Worm (Caenorhabditis elegans) whole organism, late embryonic: ENCODE measurements around the gene F44E7.9.
A peak's percentile ranks its signal among the peaks of the same experiment; 100 is the strongest.

Experiments used
- C08G9.2 ChIP-seq: sonication (generic microtip); optimal IDR thresholded peaks from 2 replicates; lab custom pipeline; 2016; ENCODE audit warnings: mild to moderate bottlenecking, missing genetic modification characterization, moderate library complexity, missing compliant biosample characterization
- F13H6.1 ChIP-seq: sonication (generic microtip); optimal IDR thresholded peaks from 2 replicates; lab custom pipeline; 2016; ENCODE audit warnings: missing genetic modification characterization, missing compliant biosample characterization
- K09A11.1 ChIP-seq: sonication (generic microtip); optimal IDR thresholded peaks from 2 replicates; lab custom pipeline; 2017; ENCODE audit warnings: antibody characterized with exemption, mild to moderate bottlenecking, missing genetic modification characterization, missing compliant biosample characterization; ENCODE audit not compliant: insufficient read depth
- ceh-2 ChIP-seq: sonication (generic microtip); optimal IDR thresholded peaks from 2 replicates; lab custom pipeline; 2016; ENCODE audit warnings: missing genotype, missing genetic modification characterization, missing compliant biosample characterization
- ceh-34 ChIP-seq: sonication (generic microtip); optimal IDR thresholded peaks from 2 replicates; lab custom pipeline; 2016; ENCODE audit warnings: mild to moderate bottlenecking, missing genetic modification characterization, missing compliant biosample characterization
- ceh-48 ChIP-seq: sonication (generic microtip); optimal IDR thresholded peaks from 2 replicates; lab custom pipeline; 2016; ENCODE audit warnings: missing genetic modification characterization, inconsistent platforms, missing compliant biosample characterization
- ets-4 ChIP-seq: sonication (generic microtip); optimal IDR thresholded peaks from 2 replicates; lab custom pipeline; 2016; ENCODE audit warnings: missing genetic modification characterization, missing compliant biosample characterization
- hlh-13 ChIP-seq: fragments of 200-800 bp; sonication (Bioruptor generic); optimal IDR thresholded peaks from 2 replicates; lab custom pipeline; 2018; ENCODE audit warnings: mild to moderate bottlenecking, missing genetic modification characterization, missing compliant biosample characterization
- hlh-15 ChIP-seq: sonication (generic microtip); optimal IDR thresholded peaks from 2 replicates; lab custom pipeline; 2016; ENCODE audit warnings: missing genetic modification characterization, missing compliant biosample characterization
- hlh-6 ChIP-seq: sonication (generic microtip); optimal IDR thresholded peaks from 2 replicates; lab custom pipeline; 2016; ENCODE audit warnings: missing genotype, missing genetic modification characterization, missing compliant biosample characterization
- lim-6 ChIP-seq: sonication (generic microtip); optimal IDR thresholded peaks from 2 replicates; lab custom pipeline; 2016; ENCODE audit warnings: missing genetic modification characterization, missing compliant biosample characterization
- madf-2 ChIP-seq: sonication (generic microtip); optimal IDR thresholded peaks from 2 replicates; lab custom pipeline; 2017; ENCODE audit warnings: missing genetic modification characterization, missing compliant biosample characterization
- mec-3 ChIP-seq: sonication (generic microtip); optimal IDR thresholded peaks from 2 replicates; lab custom pipeline; 2016; ENCODE audit warnings: borderline replicate concordance, missing genetic modification characterization, missing compliant biosample characterization
- pag-3 ChIP-seq: sonication (generic microtip); optimal IDR thresholded peaks from 2 replicates; lab custom pipeline; 2016; ENCODE audit warnings: missing compliant biosample characterization, missing genetic modification characterization, borderline replicate concordance
- pat-9 ChIP-seq: fragments of 200-800 bp; sonication (Bioruptor generic); optimal IDR thresholded peaks from 2 replicates; lab custom pipeline; 2018; ENCODE audit warnings: mild to moderate bottlenecking, missing genetic modification characterization, moderate library complexity, missing compliant biosample characterization
- pqm-1 ChIP-seq: sonication (generic microtip); optimal IDR thresholded peaks from 2 replicates; lab custom pipeline; 2016; ENCODE audit warnings: missing genetic modification characterization, missing compliant biosample characterization
- pros-1 ChIP-seq: fragments of 150-350 bp; optimal IDR thresholded peaks from 2 replicates; lab custom pipeline; 2014; ENCODE audit warnings: missing biosample characterization, missing genetic modification reagents, missing genetic modification characterization
- ref-2 ChIP-seq: sonication (generic microtip); optimal IDR thresholded peaks from 2 replicates; lab custom pipeline; 2016; ENCODE audit warnings: missing genetic modification characterization, missing compliant biosample characterization
- sdc-2 ChIP-seq: sonication (generic microtip); optimal IDR thresholded peaks from 2 replicates; lab custom pipeline; 2016; ENCODE audit warnings: missing genotype, missing genetic modification characterization, missing compliant biosample characterization
- tbx-7 ChIP-seq: sonication (generic microtip); optimal IDR thresholded peaks from 2 replicates; lab custom pipeline; 2016; ENCODE audit warnings: missing genotype, missing genetic modification characterization, missing compliant biosample characterization
- unc-3 ChIP-seq, 2 experiments: fragments of 200-800 bp in 1 of 2; sonication (Bioruptor generic) in 1 of 2; sonication (generic microtip) in 1 of 2; conservative IDR thresholded peaks in 1 of 2; optimal IDR thresholded peaks in 1 of 2; 2 replicates each; pipeline versions ENCODE4 v1.3.6 to Lab custom; 2016 to 2022; ENCODE audit warnings: missing compliant biosample characterization in 2 of 2, missing genetic modification characterization in 2 of 2, missing genetic modification reagents in 1 of 2
- unc-86 ChIP-seq: sonication (generic microtip); optimal IDR thresholded peaks from 2 replicates; lab custom pipeline; 2016; ENCODE audit warnings: missing genetic modification characterization, missing compliant biosample characterization

Gene F44E7.9

ce11 chrV:5835397-5835796, 44.4 kb downstream of the F44E7.9 start (continued):
- no peak for TF ChIP-seq hlh-15
- no peak for TF ChIP-seq madf-2 (tag; lab: Kevin White, UChicago)
- TF ChIP-seq, all 69 proteins: peak for 0

DNA sequence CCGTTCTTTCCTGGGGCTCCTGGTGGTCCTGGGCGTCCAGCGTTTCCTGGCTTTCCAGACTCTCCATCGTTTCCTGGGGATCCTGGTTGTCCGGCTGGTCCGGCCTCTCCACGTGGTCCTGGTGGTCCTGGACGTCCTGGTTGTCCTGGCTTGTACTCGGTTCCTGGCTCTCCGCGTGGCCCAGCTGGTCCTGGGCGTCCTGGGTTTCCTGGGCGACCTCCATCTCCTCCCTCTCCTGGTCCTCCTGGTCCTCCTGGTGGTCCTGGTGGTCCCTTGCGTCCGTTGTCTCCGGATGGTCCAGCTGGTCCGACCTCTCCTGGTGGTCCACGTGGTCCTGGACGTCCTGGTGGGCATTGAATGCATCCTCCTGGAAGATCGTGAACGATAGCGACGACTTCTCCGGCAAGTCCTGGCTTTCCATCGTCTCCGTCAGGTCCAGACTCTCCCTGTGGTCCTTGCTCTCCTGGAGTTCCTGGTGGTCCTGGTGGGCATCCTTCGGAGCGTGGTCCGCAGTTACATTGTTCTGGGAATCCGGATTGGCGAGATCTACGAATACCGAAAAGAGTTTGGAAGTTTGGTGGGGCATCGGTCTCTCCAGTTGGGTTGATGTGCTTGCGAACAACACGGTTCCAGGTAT, 45.1 kb downstream of the F44E7.9 start:
- TF ChIP-seq ceh-48: no peak
- peak; percentile 64 for TF ChIP-seq mec-3 (tag; lab: Kevin White, UChicago)
- peak; percentile 1 for TF ChIP-seq C08G9.2
- peak; percentile 17 for TF ChIP-seq ceh-34 (tag; lab: Kevin White, UChicago)

DNA sequence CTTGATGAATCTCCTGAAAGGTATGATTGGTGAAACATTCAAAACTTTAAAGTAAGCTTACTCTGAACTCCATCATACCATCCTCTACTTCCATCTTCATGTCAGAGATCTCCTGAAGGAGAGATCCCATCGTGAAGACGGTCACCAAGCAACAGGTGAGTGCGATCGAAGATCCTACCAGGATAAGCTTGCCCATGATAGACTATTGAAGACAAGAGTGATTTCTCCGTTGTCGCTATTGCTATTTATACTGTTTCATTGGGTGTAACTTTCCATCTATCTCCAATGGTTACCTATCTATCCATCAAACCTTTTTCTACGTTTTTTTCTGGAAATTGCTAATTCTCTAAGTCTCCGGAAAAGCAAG, 45.6 kb downstream of the F44E7.9 start, which contains the start of gene col-140:
Gene col-140, minus strand, starts transcription at position 219 of the 367 bp plus-strand sequence.
- no peak for TF ChIP-seq hlh-15
- TF ChIP-seq pqm-1 (tag; lab: Kevin White, UChicago): no peak
- no peak for TF ChIP-seq sdc-2 (tag; lab: Kevin White, UChicago)
- no peak for TF ChIP-seq pros-1 (tag; lab: Kevin White, UChicago)
- no peak for TF ChIP-seq unc-86 (tag; lab: Kevin White, UChicago)
- no peak for TF ChIP-seq pag-3 (tag; lab: Kevin White, UChicago)
- TF ChIP-seq ref-2 (tag; lab: Kevin White, UChicago): no peak
- TF ChIP-seq lim-6 (tag; lab: Kevin White, UChicago): no peak
- TF ChIP-seq F13H6.1 (tag; lab: Kevin White, UChicago): no peak

- TF ChIP-seq hlh-13 (GFP tag; lab: Kevin White, UChicago) (no peak), ceh-2 (tag; lab: Kevin White, UChicago) (no peak), pat-9 (tag; lab: Kevin White, UChicago) (no peak), ets-4 (tag; lab: Kevin White, UChicago) (no peak), ceh-48 (no peak)
These were observed 47.7 kb downstream of the F44E7.9 start, which contains the start of gene F26F12.2 for ce11 chrV:5838576-5839366. Gene F26F12.2, minus strand, starts transcription at chrV:5838613.

DNA sequence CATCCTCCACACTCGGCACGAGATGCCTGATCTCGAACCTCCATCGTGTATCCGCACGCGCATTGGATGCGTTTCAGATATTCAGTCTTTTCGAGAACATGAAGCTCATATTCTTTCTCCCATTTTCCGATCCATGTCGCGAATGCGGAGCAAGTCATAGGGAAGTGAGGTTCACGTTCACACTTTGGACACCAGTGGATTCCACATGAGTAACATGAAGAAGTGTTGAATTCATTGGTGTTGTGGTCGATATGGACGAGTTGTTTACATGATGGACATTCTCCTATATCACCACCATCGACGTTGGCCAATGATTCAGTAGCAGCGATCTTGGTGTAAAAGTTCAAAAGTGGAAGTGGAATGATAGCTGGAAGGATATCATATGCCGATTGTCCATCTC, 49.9 kb downstream of the F44E7.9 start:
- TF ChIP-seq hlh-6 (tag; lab: Kevin White, UChicago) (no peak), unc-3 (GFP tag; conservative IDR thresholded peaks at IDR 0.05; lab: Robert Waterston, UW) (no peak), unc-3 (tag; optimal IDR thresholded peaks at IDR 0.05; lab: Kevin White, UChicago) (no peak), K09A11.1 (no peak), tbx-7 (tag; lab: Kevin White, UChicago) (no peak), pat-9 (tag; lab: Kevin White, UChicago) (no peak), hlh-13 (GFP tag; lab: Kevin White, UChicago) (no peak)
- TF ChIP-seq, all 69 proteins: peak for 0
